Worm (Caenorhabditis elegans): ENCODE data around the gene F32D8.4.
"Not testable (repeated sequence)": the region's sequence is repeated elsewhere in the genome, so short reads cannot be mapped to it uniquely, and the experiment has no call there.

F32D8.4 gene

DNA sequence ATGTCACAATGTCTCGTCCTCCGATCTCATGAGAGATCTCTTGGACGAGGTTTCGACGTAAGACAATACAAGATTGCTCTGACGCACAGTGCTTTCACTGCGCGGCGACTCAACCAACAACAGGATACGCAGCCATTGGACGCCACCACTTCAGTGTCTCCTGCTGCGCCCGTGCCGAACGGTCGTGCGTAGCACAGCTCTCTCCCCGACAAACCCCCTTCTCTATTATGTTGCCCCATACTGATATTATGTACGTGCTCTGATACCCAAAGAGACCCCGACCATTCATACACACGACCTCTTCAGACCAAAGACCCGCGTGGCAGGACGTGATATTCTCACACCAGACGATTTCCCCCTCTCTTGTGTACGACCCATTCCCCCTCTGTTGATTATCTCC is 27.0 kb downstream of the F32D8.4 start:
- TF ChIP-seq mcd-1 (GFP tag; IDR thresholded peaks at IDR 0.05) (0 out of 2 replicates have a peak, but pooled peaks have one; percentile 7), bed-2 (GFP tag; IDR thresholded peaks at IDR 0.05) (peak; percentile 68; the same call in 1 of the 2 replicates), egl-18 (GFP tag; IDR thresholded peaks at IDR 0.05) (0 out of 2 replicates have a peak, but pooled peaks have one; percentile 49), Y95B8A.8 (GFP tag; IDR thresholded peaks at IDR 0.05) (peak; percentile 72; the same call in 1 of the 2 replicates), Y56A3A.18 (GFP tag; IDR thresholded peaks at IDR 0.05) (peak; percentile 35; the same call in 1 of the 2 replicates), lin-26 (GFP tag; IDR thresholded peaks at IDR 0.05) (peak; percentile 73), F37B4.10 (GFP tag; IDR thresholded peaks at IDR 0.05) (0 out of 2 replicates have a peak, but pooled peaks have one; percentile 16), dox-1 (GFP tag; IDR thresholded peaks at IDR 0.05) (peak; percentile 74; the same call in 1 of the 2 replicates), pbrm-1 (GFP tag; IDR thresholded peaks at IDR 0.05) (peak; percentile 41; the same call in 1 of the 2 replicates), cebp-1 (GFP tag; IDR thresholded peaks at IDR 0.05) (peak; percentile 38; the same call in 1 of the 2 replicates), madf-6 (GFP tag; IDR thresholded peaks at IDR 0.05) (peak; percentile 30; the same call in 1 of the 2 replicates), zfh-2 (GFP tag; conservative IDR thresholded peaks at IDR 0.05) (peak; percentile 60), ceh-91 (GFP tag; IDR thresholded peaks at IDR 0.05) (peak; percentile 19; the same call in 1 of the 2 replicates), ztf-25 (GFP tag; IDR thresholded peaks at IDR 0.05) (0 out of 2 replicates have a peak, but pooled peaks have one; percentile 64), F52B5.7 (tag; optimal IDR thresholded peaks at IDR 0.05) (peak; percentile 41), cebp-2 (GFP tag; IDR thresholded peaks at IDR 0.05) (peak; percentile 59; the same call in 1 of the 2 replicates), sea-2 (GFP tag; IDR thresholded peaks at IDR 0.05) (0 out of 2 replicates have a peak, but pooled peaks have one; percentile 63), nfya-2 (GFP tag; IDR thresholded peaks at IDR 0.05) (0 out of 2 replicates have a peak, but pooled peaks have one; percentile 75)
- TF ChIP-seq cebp-1 (tag; optimal IDR thresholded peaks at IDR 0.05): not testable (repeated sequence)

DNA sequence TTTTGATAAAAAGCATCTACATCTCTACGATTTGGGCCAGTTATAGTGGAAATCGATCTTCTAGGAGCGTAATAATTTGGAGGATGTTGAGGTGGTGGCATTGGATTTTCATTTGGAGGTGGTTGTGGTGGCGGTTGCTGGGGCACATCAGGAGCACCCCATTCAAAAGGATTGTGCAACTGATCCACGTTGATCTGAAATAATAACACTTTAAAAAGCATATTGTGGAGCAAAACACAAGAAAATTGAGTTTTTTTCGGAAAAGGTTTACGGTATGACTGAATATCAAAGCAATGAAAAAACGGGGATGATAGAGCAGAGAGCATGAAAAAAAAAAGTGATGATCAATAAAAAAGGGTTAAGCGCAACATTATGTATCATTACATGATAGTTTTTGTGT is 27.8 kb downstream of the F32D8.4 start, which contains the start of gene saeg-1:
TSS of gene saeg-1 (minus strand) at position 101 of the 400 bp plus-strand sequence.
- TF ChIP-seq F39B2.1 (GFP tag; IDR thresholded peaks at IDR 0.05) (no peak), bed-1 (GFP tag; IDR thresholded peaks at IDR 0.05) (no peak), lin-40 (tag; optimal IDR thresholded peaks at IDR 0.05) (no peak), ztf-25 (GFP tag; IDR thresholded peaks at IDR 0.05) (no peak), ceh-91 (GFP tag; IDR thresholded peaks at IDR 0.05) (no peak), hlh-26 (GFP tag; conservative IDR thresholded peaks at IDR 0.05) (no peak), zim-3 (tag; optimal IDR thresholded peaks at IDR 0.05) (no peak), ekl-4 (GFP tag; IDR thresholded peaks at IDR 0.05) (no peak), ets-4 (GFP tag; optimal IDR thresholded peaks at IDR 0.05) (no peak), atf-7 (tag; optimal IDR thresholded peaks at IDR 0.05) (no peak), dpl-1 (GFP tag; optimal IDR thresholded peaks at IDR 0.05) (no peak), attf-5 (GFP tag; optimal IDR thresholded peaks at IDR 0.05) (no peak), T07F8.4 (tag; optimal IDR thresholded peaks at IDR 0.05) (no peak), egl-18 (GFP tag; IDR thresholded peaks at IDR 0.05) (no peak), K11D2.4 (GFP tag; IDR thresholded peaks at IDR 0.05) (no peak)

- TF ChIP-seq aptf-3 (GFP tag; IDR thresholded peaks at IDR 0.05) (no peak), egl-44 (GFP tag; IDR thresholded peaks at IDR 0.05) (no peak), gei-17 (GFP tag; optimal IDR thresholded peaks at IDR 0.05) (no peak), lir-1 (GFP tag; conservative IDR thresholded peaks at IDR 0.05) (no peak), Y95B8A.8 (GFP tag; IDR thresholded peaks at IDR 0.05) (no peak), F57C9.4 (tag; optimal IDR thresholded peaks at IDR 0.05) (no peak), nfya-1 (tag; optimal IDR thresholded peaks at IDR 0.05; ENCODE audit: borderline replicate concordance, insufficient read depth) (no peak), hlh-26 (GFP tag; conservative IDR thresholded peaks at IDR 0.05) (no peak), F49E8.2 (tag; optimal IDR thresholded peaks at IDR 0.05; ENCODE audit: insufficient read depth) (no peak), sdz-38 (tag; optimal IDR thresholded peaks at IDR 0.05) (no peak), hmg-20 (GFP tag; IDR thresholded peaks at IDR 0.05) (no peak), pha-4 (tag; optimal IDR thresholded peaks at IDR 0.05) (no peak), xnd-1 (tag; optimal IDR thresholded peaks at IDR 0.05) (no peak), nfyb-1 (GFP tag; IDR thresholded peaks at IDR 0.05) (no peak), sea-2 (GFP tag; IDR thresholded peaks at IDR 0.05) (no peak), let-526 (GFP tag; IDR thresholded peaks at IDR 0.05) (no peak), tbp1 (GFP tag; optimal IDR thresholded peaks at IDR 0.05) (no peak)
These were observed 30.8 kb downstream of the F32D8.4 start for ce11 chrV:10862457-10863097.

Measured in whole organism, young adult.